Worm (Caenorhabditis elegans) whole organism, L4 larva: ENCODE results near the gene sdz-10.

ENCODE experiments used
- F10B5.3 ChIP-seq: sonication (generic microtip); optimal IDR thresholded peaks from 2 replicates; lab custom pipeline; 2016; ENCODE audit warnings: mild to moderate bottlenecking, missing genetic modification characterization, missing compliant biosample characterization
- F26F4.8 ChIP-seq: fragments of 200-800 bp; sonication (Bioruptor generic); conservative IDR thresholded peaks from 2 replicates; pipeline ENCODE4 v1.3.6; 2022; ENCODE audit warnings: missing genetic modification characterization, missing compliant biosample characterization
- Y48G9A.11 ChIP-seq: fragments of 200-800 bp; sonication (Bioruptor generic); IDR thresholded peaks from 2 replicates; pipeline ENCODE4 v1.3.6; 2022; ENCODE audit warnings: missing genetic modification reagents, missing genetic modification characterization, missing compliant biosample characterization
- Y75B8A.6 ChIP-seq: fragments of 200-800 bp; sonication (Bioruptor generic); IDR thresholded peaks from 2 replicates; pipeline ENCODE4 v1.3.6; 2022; ENCODE audit warnings: missing genetic modification reagents, missing genetic modification characterization, missing compliant biosample characterization
- ZK546.5 ChIP-seq, 2 experiments: sonication (generic microtip); optimal IDR thresholded peaks; 2 replicates each; lab custom pipeline; 2017; ENCODE audit warnings: missing biosample characterization in 2 of 2, missing genetic modification characterization in 2 of 2
- aha-1 ChIP-seq: fragments of 150-350 bp; peaks from one replicate; lab custom pipeline; 2014; ENCODE audit warnings: missing biosample characterization, missing genetic modification characterization
- arid-1 ChIP-seq: fragments of 200-800 bp; sonication (Bioruptor generic); conservative IDR thresholded peaks from 2 replicates; pipeline ENCODE4 v1.3.6; 2022; ENCODE audit warnings: missing genetic modification reagents, missing genetic modification characterization, missing compliant biosample characterization
- attf-4 ChIP-seq: sonication (generic microtip); optimal IDR thresholded peaks from 3 replicates; lab custom pipeline; 2017; ENCODE audit warnings: missing biosample characterization, missing genetic modification characterization
- ceh-20 ChIP-seq: fragments of 200-800 bp; sonication (Bioruptor generic); IDR thresholded peaks from 2 replicates; pipeline ENCODE4 v1.3.6; 2022; ENCODE audit warnings: missing genetic modification reagents, missing genetic modification characterization, missing compliant biosample characterization
- ceh-28 ChIP-seq: fragments of 150-350 bp; optimal IDR thresholded peaks from 2 replicates; lab custom pipeline; 2014; ENCODE audit warnings: missing biosample characterization, missing genetic modification reagents, missing genetic modification characterization
- ceh-44 ChIP-seq: fragments of 200-800 bp; sonication (Bioruptor generic); IDR thresholded peaks from 2 replicates; pipeline ENCODE4 v1.3.6; 2022; ENCODE audit warnings: missing genetic modification reagents, missing genetic modification characterization, missing compliant biosample characterization
- ces-1 ChIP-seq: fragments of 150-350 bp; sonication (generic microtip); optimal IDR thresholded peaks from 4 replicates; lab custom pipeline; 2014; ENCODE audit warnings: missing biosample characterization, missing genetic modification reagents, missing genetic modification characterization
- daf-16 ChIP-seq, 3 experiments: sonication (generic microtip); optimal IDR thresholded peaks; 2 replicates each; lab custom pipeline; 2016 to 2017; ENCODE audit warnings: missing genetic modification characterization in 3 of 3, missing genetic modification reagents in 3 of 3, mild to moderate bottlenecking in 2 of 3, missing compliant biosample characterization in 2 of 3, missing biosample characterization in 1 of 3, moderate library complexity in 1 of 3
- dpl-1 ChIP-seq: fragments of 150-350 bp; optimal IDR thresholded peaks from 2 replicates; lab custom pipeline; 2014; ENCODE audit warnings: missing biosample characterization, missing genetic modification reagents, missing genetic modification characterization
- duxl-1 ChIP-seq: sonication (generic microtip); optimal IDR thresholded peaks from 2 replicates; lab custom pipeline; 2016; ENCODE audit warnings: mild to moderate bottlenecking, missing genetic modification characterization, moderate library complexity, missing compliant biosample characterization; ENCODE audit not compliant: poor library complexity
- fkh-10 ChIP-seq: fragments of 150-350 bp; optimal IDR thresholded peaks from 2 replicates; lab custom pipeline; 2014; ENCODE audit warnings: missing biosample characterization, missing genetic modification reagents, missing genetic modification characterization
- gei-8 ChIP-seq: fragments of 200-800 bp; sonication (Bioruptor generic); optimal IDR thresholded peaks from 2 replicates; lab custom pipeline; 2018; ENCODE audit warnings: mild to moderate bottlenecking, missing genetic modification characterization, missing compliant biosample characterization
- hif-1 ChIP-seq, 2 experiments: sonication (generic microtip); optimal IDR thresholded peaks; 2 replicates each; lab custom pipeline; 2016 to 2017; ENCODE audit warnings: missing compliant biosample characterization in 2 of 2, missing genetic modification characterization in 2 of 2, missing genetic modification reagents in 2 of 2, missing genotype in 2 of 2, mild to moderate bottlenecking in 1 of 2
- hlh-11 ChIP-seq: fragments of 200-800 bp; sonication (Bioruptor generic); optimal IDR thresholded peaks from 2 replicates; lab custom pipeline; 2018; ENCODE audit warnings: mild to moderate bottlenecking, missing genetic modification characterization, missing compliant biosample characterization
- hlh-30 ChIP-seq: sonication (generic microtip); optimal IDR thresholded peaks from 2 replicates; lab custom pipeline; 2017; ENCODE audit warnings: antibody characterized with exemption, mild to moderate bottlenecking, missing genetic modification characterization, missing compliant biosample characterization; ENCODE audit not compliant: insufficient read depth
- lin-1 ChIP-seq: fragments of 200-800 bp; sonication (Bioruptor generic); IDR thresholded peaks from 2 replicates; pipeline ENCODE4 v1.3.6; 2022; ENCODE audit warnings: missing genetic modification reagents, missing genetic modification characterization, missing compliant biosample characterization
- lin-13 ChIP-seq: fragments of 150-350 bp; optimal IDR thresholded peaks from 2 replicates; lab custom pipeline; 2014; ENCODE audit warnings: missing biosample characterization, missing genetic modification reagents, missing genetic modification characterization
- lin-15B ChIP-seq: fragments of 150-350 bp; sonication (generic microtip); optimal IDR thresholded peaks from 3 replicates; lab custom pipeline; 2014; ENCODE audit warnings: missing biosample characterization, missing genetic modification characterization
- lin-39 ChIP-seq: fragments of 150-350 bp; optimal IDR thresholded peaks from 2 replicates; lab custom pipeline; 2014; ENCODE audit warnings: missing biosample characterization, missing genetic modification reagents, missing genetic modification characterization
- lsy-2 ChIP-seq, 2 experiments: fragments of 150-350 bp in 1 of 2; sonication (generic microtip) in 1 of 2; optimal IDR thresholded peaks; 2 replicates each; lab custom pipeline; 2014 to 2017; ENCODE audit warnings: missing biosample characterization in 2 of 2, missing genetic modification characterization in 2 of 2
- madf-5 ChIP-seq, 2 experiments: fragments of 200-800 bp; sonication (Bioruptor generic); IDR thresholded peaks; 2 replicates each; pipeline ENCODE4 v1.3.6; 2022; ENCODE audit warnings: missing compliant biosample characterization in 2 of 2, missing genetic modification characterization in 2 of 2
- mdt-29 ChIP-seq: fragments of 200-800 bp; sonication (Bioruptor generic); IDR thresholded peaks from 2 replicates; pipeline ENCODE4 v1.3.6; 2022; ENCODE audit warnings: missing genetic modification reagents, missing genetic modification characterization, missing compliant biosample characterization
- mxl-2 ChIP-seq: fragments of 200-800 bp; sonication (Bioruptor generic); conservative IDR thresholded peaks from 2 replicates; pipeline ENCODE4 v1.3.6; 2022; ENCODE audit warnings: missing genetic modification reagents, missing genetic modification characterization, missing compliant biosample characterization
- nhr-10 ChIP-seq: fragments of 150-350 bp; optimal IDR thresholded peaks from 2 replicates; lab custom pipeline; 2014; ENCODE audit warnings: missing biosample characterization, missing genetic modification characterization
- nhr-102 ChIP-seq: sonication (generic microtip); optimal IDR thresholded peaks from 2 replicates; lab custom pipeline; 2016; ENCODE audit warnings: mild to moderate bottlenecking, missing genetic modification characterization, moderate library complexity, missing compliant biosample characterization
- nhr-11 ChIP-seq: fragments of 150-350 bp; optimal IDR thresholded peaks from 2 replicates; lab custom pipeline; 2014; ENCODE audit warnings: missing biosample characterization, missing genetic modification characterization
- nhr-42 ChIP-seq: fragments of 200-800 bp; sonication (Bioruptor generic); IDR thresholded peaks from 2 replicates; pipeline ENCODE4 v1.3.6; 2022; ENCODE audit warnings: missing genetic modification characterization, missing compliant biosample characterization
- nhr-6 ChIP-seq: fragments of 150-350 bp; optimal IDR thresholded peaks from 2 replicates; lab custom pipeline; 2014; ENCODE audit warnings: missing biosample characterization, missing genetic modification characterization
- nhr-77 ChIP-seq: fragments of 150-350 bp; optimal IDR thresholded peaks from 2 replicates; lab custom pipeline; 2014; ENCODE audit warnings: missing biosample characterization, missing genetic modification characterization
- set-16 ChIP-seq: fragments of 200-800 bp; sonication (Bioruptor generic); IDR thresholded peaks from 2 replicates; pipeline ENCODE4 v1.3.6; 2022; ENCODE audit warnings: missing genetic modification reagents, missing genetic modification characterization, missing compliant biosample characterization
- spr-1 ChIP-seq: sonication (generic microtip); optimal IDR thresholded peaks from 2 replicates; lab custom pipeline; 2016; ENCODE audit warnings: mild to moderate bottlenecking, missing genetic modification characterization, missing compliant biosample characterization
- unc-39 ChIP-seq: sonication (generic microtip); optimal IDR thresholded peaks from 2 replicates; lab custom pipeline; 2017; ENCODE audit warnings: missing biosample characterization, missing genetic modification characterization
- unc-62 ChIP-seq, 3 experiments: fragments of 150-350 bp in 1 of 3; sonication (generic microtip); optimal IDR thresholded peaks in 2 of 3; peaks in 1 of 3; 1 replicate in 1 of 3; 2 replicates in 2 of 3; lab custom pipeline; 2014 to 2017; ENCODE audit warnings: missing biosample characterization in 3 of 3, missing genetic modification characterization in 3 of 3, missing genetic modification reagents in 3 of 3, missing genotype in 1 of 3
- zag-1 ChIP-seq: fragments of 150-350 bp; optimal IDR thresholded peaks from 2 replicates; lab custom pipeline; 2014; ENCODE audit warnings: missing biosample characterization, missing genetic modification characterization
- zip-11 ChIP-seq: fragments of 200-800 bp; sonication (Bioruptor generic); IDR thresholded peaks from 2 replicates; pipeline ENCODE4 v1.3.6; 2022; ENCODE audit warnings: missing genetic modification characterization, missing compliant biosample characterization
- ztf-11 ChIP-seq: fragments of 150-350 bp; optimal IDR thresholded peaks from 2 replicates; lab custom pipeline; 2014; ENCODE audit warnings: missing biosample characterization, missing genetic modification characterization

Gene sdz-10

DNA sequence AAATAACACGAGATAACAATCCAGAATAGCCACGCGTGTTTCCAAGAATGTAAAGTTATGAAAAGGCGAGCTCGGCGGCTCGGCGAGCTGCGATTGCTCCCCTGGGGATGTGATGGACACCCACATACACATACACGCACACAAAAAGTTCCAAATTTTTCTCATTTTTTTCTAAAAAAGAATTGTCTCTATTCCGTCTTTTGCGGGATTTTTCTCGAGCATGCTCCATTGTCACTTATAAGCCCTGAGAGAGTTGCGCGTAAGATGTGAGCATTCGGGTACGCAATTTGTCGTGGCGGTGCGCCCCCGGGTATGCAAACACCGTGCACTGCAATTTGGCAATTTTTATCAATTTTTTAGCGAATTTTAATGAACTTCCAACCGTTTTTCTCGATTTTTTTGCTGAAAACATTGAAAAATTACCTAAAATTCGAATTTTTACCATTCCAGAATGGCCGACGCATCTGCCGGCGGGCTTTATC is 15.0 kb upstream of the sdz-10 start, which contains the start of the genes F08D12.12 and srpa-72 (continued):
- TF ChIP-seq mxl-2 (GFP tag; lab: Robert Waterston, UW) (no peak), ceh-28 (no peak), hif-1 (tag; optimal IDR thresholded peaks at IDR 0.05; lab: Kevin White, UChicago) (peak in 1 of 2 experiments; percentile 21)

DNA sequence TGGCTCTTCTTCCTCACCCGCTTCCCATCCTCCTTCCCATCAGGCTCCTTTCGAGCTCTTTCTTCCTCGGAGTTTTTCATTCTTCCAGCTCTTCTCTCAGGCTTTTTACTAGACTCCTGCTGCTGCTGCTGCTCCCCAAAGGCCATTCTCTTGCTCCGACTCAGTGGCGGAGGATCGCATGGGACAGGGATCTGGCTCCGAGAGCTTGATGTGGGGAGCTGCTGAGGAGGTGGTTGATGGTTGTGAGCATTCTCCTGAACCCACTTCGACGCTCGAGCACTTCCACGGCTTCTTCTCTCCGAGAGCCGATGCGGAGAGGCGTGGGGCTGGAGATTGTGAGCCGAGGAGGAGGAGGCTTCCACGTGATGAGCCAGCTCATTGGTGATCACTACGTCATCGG is 13.7 kb upstream of the sdz-10 start:
- TF ChIP-seq unc-62 (GFP tag; optimal IDR thresholded peaks at IDR 0.05 in 1 of 2; lab: Kevin White, UChicago) (peak in 1 of 2 experiments; percentile 14), unc-62 (tag; optimal IDR thresholded peaks at IDR 0.05; lab: Kevin White, UChicago) (no peak), gei-8 (GFP tag; lab: Kevin White, UChicago) (no peak), lsy-2 (tag; optimal IDR thresholded peaks at IDR 0.05; lab: Kevin White, UChicago) (no peak), set-16 (GFP tag; lab: Robert Waterston, UW) (peak; percentile 92), attf-4 (tag; lab: Kevin White, UChicago) (no peak), aha-1 (tag; lab: Kevin White, UChicago) (peak; percentile 37)

DNA sequence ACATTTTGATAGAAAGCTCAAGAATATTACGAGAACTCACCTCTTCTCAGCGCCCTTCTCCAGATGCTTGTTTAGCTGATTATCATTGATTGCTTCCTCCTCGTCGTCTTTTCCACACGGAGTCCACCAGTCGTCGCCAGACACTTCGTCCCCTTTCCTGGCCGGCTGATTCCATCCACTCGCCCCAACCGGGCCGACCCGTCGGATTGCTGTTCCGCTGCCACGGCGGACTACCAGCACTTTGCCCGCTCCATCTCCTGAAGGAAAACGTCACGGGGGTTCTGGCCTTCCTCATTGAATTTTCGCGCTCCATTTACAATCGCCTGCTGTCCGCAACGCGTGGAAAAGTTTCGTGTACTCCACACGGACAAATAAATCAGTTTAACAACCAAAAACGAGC is 11.3 kb upstream of the sdz-10 start:
- TF ChIP-seq daf-16 (GFP tag; optimal IDR thresholded peaks at IDR 0.05; lab: Kevin White, UChicago), result no peak
- TF ChIP-seq daf-16 (tag; optimal IDR thresholded peaks at IDR 0.05; lab: Kevin White, UChicago), result no peak
- TF ChIP-seq nhr-42, result no peak
- no peak for TF ChIP-seq hlh-30 (tag; lab: Kevin White, UChicago)
- TF ChIP-seq set-16 (GFP tag; lab: Robert Waterston, UW), result peak; percentile 86
- TF ChIP-seq hlh-11, result no peak
- no peak for TF ChIP-seq ces-1 (GFP tag; lab: Kevin White, UChicago)
- no peak for TF ChIP-seq arid-1 (GFP tag; lab: Robert Waterston, UW)
- TF ChIP-seq lin-39, result no peak

DNA sequence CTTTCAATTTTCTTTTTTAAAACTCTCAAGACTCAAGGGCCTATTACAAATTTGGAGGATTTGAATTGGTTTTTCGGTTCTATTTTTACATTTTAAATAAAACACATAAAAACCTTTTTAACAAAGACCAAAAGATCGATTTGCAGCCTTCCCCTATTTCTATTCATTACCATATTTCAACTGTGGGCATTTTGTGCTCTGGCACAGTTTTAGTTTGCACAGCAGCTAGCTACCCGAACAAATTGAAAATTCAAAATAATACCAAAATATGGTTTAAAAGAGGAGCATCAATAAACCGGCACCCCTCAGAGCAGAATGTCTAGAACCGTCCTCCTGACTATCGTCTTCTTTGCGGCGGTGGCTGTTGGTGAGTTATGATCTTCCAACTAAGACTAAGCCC is 9.3 kb upstream of the sdz-10 start, which contains the start of gene F08D12.2:
Gene F08D12.2 (plus strand): TSS at position 301 of the 400 bp plus-strand sequence.
- no peak for TF ChIP-seq F26F4.8
- no peak for TF ChIP-seq madf-5 (GFP tag; IDR thresholded peaks at IDR 0.05; lab: Robert Waterston, UW)
- no peak for TF ChIP-seq lin-1 (GFP tag; lab: Robert Waterston, UW)
- TF ChIP-seq mdt-29 (GFP tag; lab: Robert Waterston, UW), result no peak
- TF ChIP-seq daf-16 (GFP tag; optimal IDR thresholded peaks at IDR 0.05; lab: Kevin White, UChicago), result no peak
- no peak for TF ChIP-seq daf-16 (tag; optimal IDR thresholded peaks at IDR 0.05; lab: Kevin White, UChicago)
- TF ChIP-seq nhr-11 (tag; lab: Kevin White, UChicago), result no peak
- no peak for TF ChIP-seq ZK546.5 (tag; optimal IDR thresholded peaks at IDR 0.05; lab: Kevin White, UChicago)
- no peak for TF ChIP-seq zip-11 (GFP tag; lab: Robert Waterston, UW)
- TF ChIP-seq fkh-10 (GFP tag; lab: Kevin White, UChicago), result no peak
- no peak for TF ChIP-seq zag-1
- TF ChIP-seq ceh-20, result no peak
- no peak for TF ChIP-seq nhr-10 (tag; lab: Kevin White, UChicago)
- TF ChIP-seq duxl-1 (tag; lab: Kevin White, UChicago), result no peak
- no peak for TF ChIP-seq arid-1 (GFP tag; lab: Robert Waterston, UW)
- TF ChIP-seq lin-13, result no peak
- no peak for TF ChIP-seq ztf-11 (tag; lab: Kevin White, UChicago)
- no peak for TF ChIP-seq F10B5.3

DNA sequence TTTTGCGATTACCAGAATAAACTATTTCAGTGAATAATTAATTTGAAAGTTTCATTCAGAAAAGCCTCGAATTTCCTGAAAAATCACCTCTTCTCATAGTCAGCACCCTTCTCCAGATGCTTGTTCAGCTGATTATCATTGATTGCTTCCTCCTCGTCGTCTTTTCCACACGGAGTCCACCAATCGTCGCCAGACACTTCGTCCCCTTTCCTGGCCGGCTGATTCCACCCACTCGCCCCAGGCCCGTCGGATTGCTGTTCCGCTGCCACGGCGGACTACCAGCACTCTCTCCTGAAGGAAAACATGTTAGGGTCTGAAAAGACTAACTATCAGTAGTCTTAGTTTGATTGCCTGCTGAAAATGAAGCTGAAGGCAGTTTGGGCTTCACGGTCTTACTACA is 8.7 kb upstream of the sdz-10 start:
- TF ChIP-seq unc-39 (tag; lab: Kevin White, UChicago), result no peak
- no peak for TF ChIP-seq ceh-44 (GFP tag; lab: Robert Waterston, UW)
- TF ChIP-seq unc-62 (GFP tag; optimal IDR thresholded peaks at IDR 0.05 in 1 of 2; lab: Kevin White, UChicago), result peak in 1 of 2 experiments; percentile 56
- TF ChIP-seq unc-62 (tag; optimal IDR thresholded peaks at IDR 0.05; lab: Kevin White, UChicago), result no peak
- no peak for TF ChIP-seq nhr-42
- no peak for TF ChIP-seq lsy-2 (tag; optimal IDR thresholded peaks at IDR 0.05; lab: Kevin White, UChicago)
- no peak for TF ChIP-seq Y75B8A.6
- no peak for TF ChIP-seq lin-1 (GFP tag; lab: Robert Waterston, UW)
- no peak for TF ChIP-seq nhr-6
- no peak for TF ChIP-seq Y48G9A.11
- TF ChIP-seq spr-1, result no peak
- peak; percentile 50; the same call in 1 of the 2 replicates for TF ChIP-seq set-16 (GFP tag; lab: Robert Waterston, UW)
- no peak for TF ChIP-seq lin-15B (tag; lab: Kevin White, UChicago)
- no peak for TF ChIP-seq nhr-77 (tag; lab: Kevin White, UChicago)
- TF ChIP-seq nhr-102 (tag; lab: Kevin White, UChicago), result no peak
- no peak for TF ChIP-seq dpl-1
- TF ChIP-seq zag-1, result no peak
- TF ChIP-seq, all 104 proteins: peak for 2
